Fruit fly (Drosophila melanogaster) whole organism, embryonic: ENCODE results near the gene Tctp.

Experiments used
- BEAF-32 ChIP-seq: fragments of 200-800 bp; sonication (Bioruptor generic); optimal IDR thresholded peaks from 3 replicates; lab custom pipeline; 2017; ENCODE audit warnings: missing biosample characterization, missing genetic modification characterization, mild to moderate bottlenecking, moderate library complexity, missing genetic modification reagents
- Blimp-1 ChIP-seq: fragments of 200-800 bp; sonication (Bioruptor generic); optimal IDR thresholded peaks from 3 replicates; lab custom pipeline; 2018; ENCODE audit warnings: missing biosample characterization, missing genetic modification characterization, mild to moderate bottlenecking, moderate library complexity, missing genetic modification reagents
- CG10147 ChIP-seq: fragments of 200-800 bp; sonication (Bioruptor generic); optimal IDR thresholded peaks from 2 replicates; lab custom pipeline; 2019; ENCODE audit warnings: missing biosample characterization, mild to moderate bottlenecking, missing genetic modification characterization, moderate library complexity
- CG10366 ChIP-seq: fragments of 200-800 bp; sonication (Bioruptor generic); IDR thresholded peaks from 2 replicates; pipeline ENCODE4 v1.3.6; 2022; ENCODE audit warnings: missing biosample characterization, missing genetic modification characterization
- CG10462 ChIP-seq: fragments of 200-800 bp; sonication (Bioruptor generic); optimal IDR thresholded peaks from 2 replicates; lab custom pipeline; 2016; ENCODE audit warnings: missing biosample characterization, missing genetic modification characterization
- CG11560 ChIP-seq: fragments of 200-800 bp; sonication (Bioruptor generic); IDR thresholded peaks from 3 replicates; pipeline ENCODE4 v1.3.6; 2022; ENCODE audit warnings: missing biosample characterization, missing genetic modification characterization
- CG13287 ChIP-seq: fragments of 200-800 bp; sonication (Bioruptor generic); IDR thresholded peaks from 2 replicates; pipeline ENCODE4 v1.3.6; 2022; ENCODE audit warnings: missing biosample characterization, missing genetic modification characterization; ENCODE audit not compliant: partially characterized antibody
- CG15011 ChIP-seq: fragments of 200-800 bp; sonication (Bioruptor generic); optimal IDR thresholded peaks from 3 replicates; lab custom pipeline; 2018; ENCODE audit warnings: missing biosample characterization, mild to moderate bottlenecking, missing genetic modification characterization
- CG1647 ChIP-seq: fragments of 200-800 bp; sonication (Bioruptor generic); optimal IDR thresholded peaks from 3 replicates; lab custom pipeline; 2016; ENCODE audit warnings: missing biosample characterization, missing genetic modification characterization
- CG17359 ChIP-seq: fragments of 200-800 bp; sonication (Bioruptor generic); optimal IDR thresholded peaks from 3 replicates; lab custom pipeline; 2018; ENCODE audit warnings: missing biosample characterization, mild to moderate bottlenecking, missing genetic modification characterization, moderate library complexity
- CG17385 ChIP-seq: fragments of 200-800 bp; sonication (Bioruptor generic); optimal IDR thresholded peaks from 3 replicates; lab custom pipeline; 2018; ENCODE audit warnings: missing biosample characterization, mild to moderate bottlenecking, missing genetic modification characterization
- CG17802 ChIP-seq: fragments of 200-800 bp; sonication (Bioruptor generic); optimal IDR thresholded peaks from 2 replicates; lab custom pipeline; 2018; ENCODE audit warnings: missing biosample characterization, mild to moderate bottlenecking, missing genetic modification characterization, moderate library complexity
- CG18011 ChIP-seq: fragments of 200-800 bp; sonication (Bioruptor generic); optimal IDR thresholded peaks from 2 replicates; lab custom pipeline; 2017; ENCODE audit warnings: missing biosample characterization, missing genetic modification characterization, mild to moderate bottlenecking, moderate library complexity, missing genotype
- CG2129 ChIP-seq: fragments of 200-800 bp; sonication (Bioruptor generic); IDR thresholded peaks from 2 replicates; pipeline ENCODE4 v1.3.6; 2022; ENCODE audit warnings: missing biosample characterization, missing genetic modification characterization; ENCODE audit not compliant: partially characterized antibody
- CG2678 ChIP-seq: fragments of 200-800 bp; sonication (Bioruptor generic); optimal IDR thresholded peaks from 3 replicates; lab custom pipeline; 2019; ENCODE audit warnings: missing biosample characterization, mild to moderate bottlenecking, missing genetic modification characterization, moderate library complexity
- CG2712 ChIP-seq: fragments of 200-800 bp; optimal IDR thresholded peaks from 3 replicates; lab custom pipeline; 2019; ENCODE audit warnings: missing biosample characterization, mild to moderate bottlenecking, missing genetic modification characterization, moderate library complexity
- CG6175 ChIP-seq: fragments of 200-800 bp; sonication (Bioruptor generic); IDR thresholded peaks from 3 replicates; pipeline ENCODE4 v1.3.6; 2022; ENCODE audit warnings: missing biosample characterization, missing genetic modification characterization
- D19A ChIP-seq: fragments of 200-800 bp; optimal IDR thresholded peaks from 3 replicates; lab custom pipeline; 2019; ENCODE audit warnings: missing biosample characterization, mild to moderate bottlenecking, missing genetic modification characterization, moderate library complexity
- Dfd ChIP-seq, 2 experiments: fragments of >200 bp; optimal IDR thresholded peaks; 2 replicates each; lab custom pipeline; 2017; ENCODE audit warnings: missing biosample characterization in 2 of 2, missing genetic modification characterization in 2 of 2
- E2f1 ChIP-seq: fragments of 200-800 bp; sonication (Bioruptor generic); IDR thresholded peaks from 2 replicates; pipeline ENCODE4 v1.3.6; 2022; ENCODE audit warnings: missing biosample characterization, missing genetic modification characterization
- E2f2 ChIP-seq: fragments of 200-800 bp; sonication (Bioruptor generic); IDR thresholded peaks from 2 replicates; pipeline ENCODE4 v1.3.6; 2022; ENCODE audit warnings: missing biosample characterization, missing genetic modification characterization
- Ets65A ChIP-seq: fragments of 200-800 bp; sonication (Bioruptor generic); peaks from one replicate; lab custom pipeline; 2016; ENCODE audit warnings: missing biosample characterization, missing genetic modification characterization
- Fer1 ChIP-seq: fragments of 200-800 bp; sonication (Bioruptor generic); optimal IDR thresholded peaks from 2 replicates; lab custom pipeline; 2017; ENCODE audit warnings: missing biosample characterization, mild to moderate bottlenecking, missing genetic modification characterization
- H15 ChIP-seq: fragments of 200-800 bp; sonication (Bioruptor generic); IDR thresholded peaks from 3 replicates; pipeline ENCODE4 v1.3.6; 2022; ENCODE audit warnings: missing biosample characterization, missing genetic modification characterization
- HLH3B ChIP-seq: fragments of 200-800 bp; sonication (Bioruptor generic); IDR thresholded peaks from 2 replicates; pipeline ENCODE4 v1.3.6; 2022; ENCODE audit warnings: missing biosample characterization, missing genetic modification characterization
- Lhr ChIP-seq: fragments of 200-800 bp; sonication (Bioruptor generic); optimal IDR thresholded peaks from 3 replicates; lab custom pipeline; 2017; ENCODE audit warnings: mild to moderate bottlenecking, missing biosample characterization, missing genetic modification reagents, missing genetic modification characterization
- Neu2 ChIP-seq: fragments of 200-800 bp; sonication (Bioruptor generic); optimal IDR thresholded peaks from 3 replicates; lab custom pipeline; 2016; ENCODE audit warnings: missing biosample characterization, missing genetic modification characterization, borderline replicate concordance
- Nf-YA ChIP-seq: fragments of 200-800 bp; sonication (Bioruptor generic); IDR thresholded peaks from 2 replicates; pipeline ENCODE4 v1.3.6; 2022; ENCODE audit warnings: missing biosample characterization, missing genetic modification characterization
- Oaz ChIP-seq: fragments of 200-800 bp; sonication (Bioruptor generic); IDR thresholded peaks from 2 replicates; pipeline ENCODE4 v1.3.6; 2022; ENCODE audit warnings: missing biosample characterization, missing genetic modification characterization
- Ravus ChIP-seq: fragments of 200-800 bp; sonication (Bioruptor generic); IDR thresholded peaks from 2 replicates; pipeline ENCODE4 v1.3.6; 2022; ENCODE audit warnings: missing biosample characterization, missing genetic modification characterization
- Scr ChIP-seq: fragments of 200-800 bp; sonication (Bioruptor generic); IDR thresholded peaks from 2 replicates; pipeline ENCODE4 v1.3.6; 2022; ENCODE audit warnings: missing biosample characterization, missing genetic modification characterization; ENCODE audit not compliant: partially characterized antibody
- Six4 ChIP-seq: fragments of 200-800 bp; sonication (Bioruptor generic); optimal IDR thresholded peaks from 2 replicates; lab custom pipeline; 2016; ENCODE audit warnings: missing biosample characterization, missing genetic modification characterization
- abd-A ChIP-seq: fragments of 200-800 bp; sonication (Bioruptor generic); optimal IDR thresholded peaks from 3 replicates; lab custom pipeline; 2019; ENCODE audit warnings: missing biosample characterization, mild to moderate bottlenecking, missing genetic modification characterization, moderate library complexity
- amos ChIP-seq: fragments of 200-800 bp; sonication (Bioruptor generic); IDR thresholded peaks from 2 replicates; pipeline ENCODE4 v1.3.6; 2022; ENCODE audit warnings: missing biosample characterization, missing genetic modification characterization; ENCODE audit not compliant: partially characterized antibody
- chn ChIP-seq: fragments of 200-800 bp; sonication (Bioruptor generic); optimal IDR thresholded peaks from 2 replicates; lab custom pipeline; 2016; ENCODE audit warnings: missing biosample characterization, missing genetic modification characterization
- crol ChIP-seq: fragments of 200-800 bp; sonication (Bioruptor generic); IDR thresholded peaks from 2 replicates; pipeline ENCODE4 v1.3.6; 2022; ENCODE audit warnings: missing biosample characterization, missing genetic modification characterization
- dimm ChIP-seq: fragments of 200-800 bp; sonication (Bioruptor generic); IDR thresholded peaks from 2 replicates; pipeline ENCODE4 v1.3.6; 2022; ENCODE audit warnings: missing biosample characterization, missing genetic modification characterization
- esg ChIP-seq: fragments of 200-800 bp; sonication (Bioruptor generic); conservative IDR thresholded peaks from 2 replicates; pipeline ENCODE4 v1.3.6; 2022; ENCODE audit warnings: missing biosample characterization, missing genetic modification characterization
- fd3F ChIP-seq: fragments of 200-800 bp; sonication (Bioruptor generic); optimal IDR thresholded peaks from 2 replicates; lab custom pipeline; 2018; ENCODE audit warnings: missing biosample characterization, mild to moderate bottlenecking, missing genetic modification characterization, moderate library complexity
- gcm2 ChIP-seq: fragments of 200-800 bp; sonication (Bioruptor generic); optimal IDR thresholded peaks from 2 replicates; lab custom pipeline; 2016; ENCODE audit warnings: missing biosample characterization, missing genetic modification characterization
- jing ChIP-seq: fragments of 200-800 bp; sonication (Bioruptor generic); optimal IDR thresholded peaks from 2 replicates; lab custom pipeline; 2018; ENCODE audit warnings: missing biosample characterization, mild to moderate bottlenecking, missing genetic modification characterization
- knrl ChIP-seq: fragments of 200-800 bp; sonication (Bioruptor generic); IDR thresholded peaks from 3 replicates; pipeline ENCODE4 v1.3.6; 2022; ENCODE audit warnings: missing biosample characterization, missing genetic modification characterization; ENCODE audit not compliant: partially characterized antibody
- lmd ChIP-seq: fragments of 200-800 bp; sonication (Bioruptor generic); IDR thresholded peaks from 2 replicates; pipeline ENCODE4 v1.3.6; 2022; ENCODE audit warnings: missing biosample characterization, missing genetic modification characterization
- odd ChIP-seq: fragments of 200-800 bp; sonication (Bioruptor generic); optimal IDR thresholded peaks from 2 replicates; lab custom pipeline; 2017; ENCODE audit warnings: missing biosample characterization, mild to moderate bottlenecking, missing genetic modification characterization
- pzg ChIP-seq: fragments of 200-800 bp; sonication (Bioruptor generic); optimal IDR thresholded peaks from 3 replicates; lab custom pipeline; 2018; ENCODE audit warnings: missing biosample characterization, mild to moderate bottlenecking, missing genetic modification characterization, moderate library complexity
- sc ChIP-seq, 3 experiments: fragments of >200 bp in 2 of 3; fragments of 200-800 bp in 1 of 3; sonication (Bioruptor generic) in 1 of 3; optimal IDR thresholded peaks; 2 replicates in 2 of 3; 3 replicates in 1 of 3; lab custom pipeline; 2017; ENCODE audit warnings: mild to moderate bottlenecking in 1 of 3, missing biosample characterization in 1 of 3, missing genetic modification characterization in 1 of 3, missing genetic modification reagents in 1 of 3
- slp2 ChIP-seq: fragments of 200-800 bp; sonication (Bioruptor generic); optimal IDR thresholded peaks from 2 replicates; lab custom pipeline; 2016; ENCODE audit warnings: missing biosample characterization, missing genetic modification characterization
- stwl ChIP-seq: fragments of 200-800 bp; sonication (Bioruptor generic); optimal IDR thresholded peaks from 3 replicates; lab custom pipeline; 2018; ENCODE audit warnings: missing biosample characterization, mild to moderate bottlenecking, missing genetic modification characterization, moderate library complexity
- tio ChIP-seq: fragments of 200-800 bp; sonication (Bioruptor generic); optimal IDR thresholded peaks from 2 replicates; lab custom pipeline; 2017; ENCODE audit warnings: missing biosample characterization, missing genetic modification characterization, inconsistent platforms
- trem ChIP-seq: fragments of 200-800 bp; optimal IDR thresholded peaks from 3 replicates; lab custom pipeline; 2019; ENCODE audit warnings: missing biosample characterization, mild to moderate bottlenecking, missing genetic modification characterization, moderate library complexity

The Tctp gene

DNA sequence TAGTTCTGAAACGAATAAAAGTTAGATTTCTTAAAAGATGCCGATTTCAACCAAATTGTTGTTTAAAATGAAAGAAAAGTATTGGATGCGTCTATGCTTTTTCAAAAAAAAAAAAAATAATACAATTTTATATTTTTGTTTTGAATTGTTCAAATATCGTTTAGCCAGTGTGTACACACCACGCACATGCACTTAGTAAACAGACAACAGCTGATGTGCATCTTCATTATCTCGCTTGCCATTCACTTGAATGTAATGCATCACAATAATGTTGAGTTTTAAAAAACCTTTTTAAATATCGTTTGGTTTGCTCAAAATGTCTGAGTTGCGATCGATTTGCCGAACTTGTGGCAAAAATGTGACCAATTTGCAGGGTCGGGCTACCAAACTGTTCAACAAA, 26.0 kb downstream of the Tctp start, which contains the start of gene CG31441 (continued):
- peak; percentile 32; the same call in 1 of the 2 replicates for TF ChIP-seq amos
- TF ChIP-seq CG6175 (GFP tag; lab: Robert Waterston, UW), result no peak
- peak; percentile 67 for TF ChIP-seq stwl (tag; lab: Kevin White, UChicago)
- TF ChIP-seq CG2129 (GFP tag; lab: Robert Waterston, UW), result no peak
- TF ChIP-seq dimm (GFP tag; lab: Robert Waterston, UW), result no peak
- TF ChIP-seq Lhr (GFP tag; lab: Kevin White, UChicago), result peak; percentile 6
- TF ChIP-seq slp2 (GFP tag; lab: Kevin White, UChicago), result no peak
- TF ChIP-seq abd-A (tag; lab: Kevin White, UChicago), result no peak
- no peak for TF ChIP-seq gcm2 (GFP tag; lab: Kevin White, UChicago)
- no peak for TF ChIP-seq D19A (tag; lab: Kevin White, UChicago)
- TF ChIP-seq crol (GFP tag; lab: Robert Waterston, UW), result no peak
- peak; percentile 22 for TF ChIP-seq CG17359 (tag; lab: Kevin White, UChicago)
- TF ChIP-seq Scr, result peak; percentile 61
- TF ChIP-seq CG1647 (GFP tag; lab: Kevin White, UChicago), result no peak
- no peak for TF ChIP-seq CG17802 (tag; lab: Kevin White, UChicago)
- TF ChIP-seq Six4, result no peak
- TF ChIP-seq E2f2, result peak; percentile 81
- TF ChIP-seq HLH3B, result no peak
- TF ChIP-seq trem, result peak; percentile 20
- TF ChIP-seq knrl (GFP tag; lab: Robert Waterston, UW), result peak; percentile 38; the same call in 1 of the 3 replicates
- no peak for TF ChIP-seq jing (GFP tag; lab: Kevin White, UChicago)
- TF ChIP-seq Neu2 (GFP tag; lab: Kevin White, UChicago), result no peak
- no peak for TF ChIP-seq CG10147 (GFP tag; lab: Kevin White, UChicago)
- peak; percentile 3 for TF ChIP-seq CG2712 (tag; lab: Kevin White, UChicago)
- TF ChIP-seq CG10462 (GFP tag; lab: Kevin White, UChicago), result no peak
- TF ChIP-seq odd, result no peak
- TF ChIP-seq CG18011, result no peak
- TF ChIP-seq Fer1 (GFP tag; lab: Kevin White, UChicago), result peak; percentile 2
- TF ChIP-seq lmd (GFP tag; lab: Robert Waterston, UW), result no peak
- no peak for TF ChIP-seq Nf-YA (GFP tag; lab: Robert Waterston, UW)
- TF ChIP-seq chn (GFP tag; lab: Kevin White, UChicago), result no peak
- peak; percentile 65 for TF ChIP-seq BEAF-32
- no peak for TF ChIP-seq Ravus (GFP tag; lab: Robert Waterston, UW)
- no peak for TF ChIP-seq esg (GFP tag; lab: Robert Waterston, UW)
- TF ChIP-seq CG15011, result no peak
- TF ChIP-seq Oaz (GFP tag; lab: Robert Waterston, UW), result no peak
- peak; percentile 49 for TF ChIP-seq pzg (GFP tag; lab: Kevin White, UChicago)
- no peak for TF ChIP-seq tio
- peak; percentile 56 for TF ChIP-seq Ets65A
- TF ChIP-seq sc (optimal IDR thresholded peaks at IDR 0.05; lab: Kevin White, UChicago), result no peak
- no peak for TF ChIP-seq sc (GFP tag; optimal IDR thresholded peaks at IDR 0.05; lab: Kevin White, UChicago)
- peak; percentile 52 for TF ChIP-seq CG17385 (GFP tag; lab: Kevin White, UChicago)
- no peak for TF ChIP-seq Blimp-1 (GFP tag; lab: Kevin White, UChicago)
- TF ChIP-seq CG2678 (tag; lab: Kevin White, UChicago), result no peak
- TF ChIP-seq H15, result no peak
- TF ChIP-seq CG11560, result no peak
- no peak for TF ChIP-seq Dfd (GFP tag; optimal IDR thresholded peaks at IDR 0.05; lab: Kevin White, UChicago)
- no peak for TF ChIP-seq E2f1
- TF ChIP-seq fd3F (GFP tag; lab: Kevin White, UChicago), result no peak
- no peak for TF ChIP-seq CG10366 (GFP tag; lab: Robert Waterston, UW)
- peak; percentile 64; the same call in 1 of the 2 replicates for TF ChIP-seq CG13287 (GFP tag; lab: Robert Waterston, UW)
